Worm (Caenorhabditis elegans) whole organism, early embryonic: Measurements from ENCODE around the gene far-5.

ENCODE experiments used
- B0310.2 ChIP-seq: sonication (generic microtip); optimal IDR thresholded peaks from 2 replicates; lab custom pipeline; 2016; ENCODE audit warnings: mild to moderate bottlenecking, missing genetic modification characterization, missing compliant biosample characterization
- F13C5.2 ChIP-seq: sonication (generic microtip); optimal IDR thresholded peaks from 2 replicates; lab custom pipeline; 2017; ENCODE audit warnings: mild to moderate bottlenecking, missing genetic modification characterization, inconsistent platforms, missing compliant biosample characterization
- aly-1 ChIP-seq: sonication (generic microtip); optimal IDR thresholded peaks from 2 replicates; lab custom pipeline; 2016; ENCODE audit warnings: missing genetic modification characterization, missing compliant biosample characterization
- ama-1 ChIP-seq: fragments of 150-350 bp; optimal IDR thresholded peaks from 2 replicates; lab custom pipeline; 2014
- ceh-13 ChIP-seq: fragments of 200-800 bp; sonication (Bioruptor generic); optimal IDR thresholded peaks from 2 replicates; lab custom pipeline; 2018; ENCODE audit warnings: mild to moderate bottlenecking, missing genetic modification characterization, missing compliant biosample characterization
- ceh-36 ChIP-seq: sonication (generic microtip); optimal IDR thresholded peaks from 2 replicates; lab custom pipeline; 2016; ENCODE audit warnings: missing genetic modification characterization, inconsistent platforms, missing compliant biosample characterization
- ets-7 ChIP-seq: sonication (generic microtip); optimal IDR thresholded peaks from 2 replicates; lab custom pipeline; 2016; ENCODE audit warnings: missing genotype, missing genetic modification characterization, missing compliant biosample characterization
- flt-1 ChIP-seq: fragments of 200-800 bp; sonication (Bioruptor generic); IDR thresholded peaks from 2 replicates; pipeline ENCODE4 v1.3.6; 2022; ENCODE audit warnings: missing genetic modification characterization, missing compliant biosample characterization
- hmbx-1 ChIP-seq: sonication (generic microtip); optimal IDR thresholded peaks from 2 replicates; lab custom pipeline; 2016; ENCODE audit warnings: mild to moderate bottlenecking, missing genetic modification characterization, missing compliant biosample characterization
- hmg-4 ChIP-seq: fragments of 200-800 bp; sonication (Bioruptor generic); optimal IDR thresholded peaks from 2 replicates; lab custom pipeline; 2018; ENCODE audit warnings: mild to moderate bottlenecking, missing genetic modification characterization, missing compliant biosample characterization
- hnd-1 ChIP-seq: sonication (generic microtip); optimal IDR thresholded peaks from 2 replicates; lab custom pipeline; 2016; ENCODE audit warnings: missing genetic modification characterization, missing compliant biosample characterization
- pes-1 ChIP-seq: fragments of 200-800 bp; sonication (Bioruptor generic); IDR thresholded peaks from 2 replicates; pipeline ENCODE4 v1.3.6; 2022; ENCODE audit warnings: missing genetic modification reagents, missing genetic modification characterization, missing compliant biosample characterization
- scrt-1 ChIP-seq: fragments of 200-800 bp; sonication (Bioruptor generic); IDR thresholded peaks from 2 replicates; pipeline ENCODE4 v1.3.6; 2022; ENCODE audit warnings: missing genetic modification characterization, missing compliant biosample characterization
- sea-1 ChIP-seq: fragments of 200-800 bp; sonication (Bioruptor generic); conservative IDR thresholded peaks from 2 replicates; pipeline ENCODE4 v1.3.6; 2022; ENCODE audit warnings: missing genetic modification characterization, missing compliant biosample characterization
- tbx-11 ChIP-seq: fragments of 200-800 bp; sonication (Bioruptor generic); IDR thresholded peaks from 2 replicates; pipeline ENCODE4 v1.3.6; 2022; ENCODE audit warnings: missing genetic modification characterization, missing compliant biosample characterization
- tbx-37 ChIP-seq: fragments of 200-800 bp; sonication (Bioruptor generic); conservative IDR thresholded peaks from 2 replicates; pipeline ENCODE4 v1.3.6; 2022; ENCODE audit warnings: missing genetic modification reagents, missing genetic modification characterization, missing compliant biosample characterization
- tra-4 ChIP-seq: sonication (generic microtip); optimal IDR thresholded peaks from 2 replicates; lab custom pipeline; 2017; ENCODE audit warnings: missing genetic modification characterization, missing compliant biosample characterization

The far-5 gene

DNA sequence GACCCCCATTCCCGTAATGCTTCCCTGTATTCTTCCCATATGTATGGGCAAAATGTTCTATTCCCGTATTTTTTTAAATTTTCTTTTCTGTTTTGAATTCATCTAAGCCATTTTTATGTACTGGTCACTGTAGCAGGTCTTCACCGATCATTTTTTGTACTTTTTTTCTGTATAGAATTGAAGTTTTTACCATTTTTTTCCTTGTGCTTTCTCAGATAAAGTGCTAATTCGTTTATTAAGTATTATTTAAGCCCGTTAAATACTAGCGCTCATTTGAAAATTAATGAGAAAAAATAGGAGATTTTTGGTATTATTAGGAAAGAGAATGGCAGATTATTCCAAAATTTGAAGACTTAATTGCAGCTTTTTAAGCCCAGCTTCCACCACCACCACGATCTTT is 11.4 kb downstream of the far-5 start:
- TF ChIP-seq tra-4 = no peak
- no peak for TF ChIP-seq hmg-4 (GFP tag; lab: Kevin White, UChicago)
- no peak for TF ChIP-seq tbx-37 (GFP tag; lab: Robert Waterston, UW)
- no peak for TF ChIP-seq tbx-11 (GFP tag; lab: Robert Waterston, UW)
- no peak for TF ChIP-seq F13C5.2 (tag; lab: Kevin White, UChicago)
- TF ChIP-seq ceh-13 = no peak

DNA sequence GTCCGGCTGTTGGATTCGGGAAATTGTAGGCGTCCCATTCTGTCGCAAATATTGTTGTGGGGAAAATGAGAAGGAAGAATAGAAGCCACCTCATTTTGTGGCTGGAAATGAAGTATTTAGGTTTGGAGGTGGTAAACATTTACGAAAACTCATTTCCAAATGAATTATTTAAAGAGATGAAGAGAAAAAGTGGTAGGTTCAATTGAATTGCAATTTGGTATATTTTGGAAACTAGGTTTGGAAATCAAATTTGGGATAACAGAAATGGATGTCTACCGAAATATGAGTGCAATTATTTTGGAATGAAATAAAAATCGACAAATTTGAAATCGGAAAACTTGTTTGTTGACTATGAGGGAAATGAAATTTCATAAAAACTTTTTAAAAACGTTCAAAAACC is 13.5 kb downstream of the far-5 start, which contains the start of gene F15B9.10:
F15B9.10 (minus strand) TSS at position 101 of the 400 bp plus-strand sequence.
- no peak for TF ChIP-seq pes-1
- no peak for TF ChIP-seq sea-1 (GFP tag; lab: Robert Waterston, UW)
- TF ChIP-seq B0310.2 (tag; lab: Kevin White, UChicago) = no peak
- no peak for TF ChIP-seq scrt-1 (GFP tag; lab: Robert Waterston, UW)
- no peak for TF ChIP-seq hmbx-1 (tag; lab: Kevin White, UChicago)
- no peak for TF ChIP-seq hmg-4 (GFP tag; lab: Kevin White, UChicago)
- no peak for TF ChIP-seq ets-7 (tag; lab: Kevin White, UChicago)
- TF ChIP-seq aly-1 (tag; lab: Kevin White, UChicago) = no peak
- no peak for TF ChIP-seq hnd-1 (tag; lab: Kevin White, UChicago)
- TF ChIP-seq tbx-11 (GFP tag; lab: Robert Waterston, UW) = no peak

ce11 chrV:13009271-13009670 is 13.9 kb downstream of the far-5 start:
- no peak for TF ChIP-seq tbx-11 (GFP tag; lab: Robert Waterston, UW)
- TF ChIP-seq pes-1 = no peak
- TF ChIP-seq flt-1 (GFP tag; lab: Robert Waterston, UW) = no peak
- TF ChIP-seq scrt-1 (GFP tag; lab: Robert Waterston, UW) = no peak
- no peak for TF ChIP-seq hnd-1 (tag; lab: Kevin White, UChicago)
- no peak for TF ChIP-seq ceh-13
- TF ChIP-seq ets-7 (tag; lab: Kevin White, UChicago) = no peak
- no peak for TF ChIP-seq ama-1
- no peak for TF ChIP-seq tra-4
- TF ChIP-seq sea-1 (GFP tag; lab: Robert Waterston, UW) = no peak
- TF ChIP-seq B0310.2 (tag; lab: Kevin White, UChicago) = no peak
- TF ChIP-seq hmg-4 (GFP tag; lab: Kevin White, UChicago) = no peak
- no peak for TF ChIP-seq F13C5.2 (tag; lab: Kevin White, UChicago)
- TF ChIP-seq aly-1 (tag; lab: Kevin White, UChicago) = no peak
- no peak for TF ChIP-seq tbx-37 (GFP tag; lab: Robert Waterston, UW)
- TF ChIP-seq hmbx-1 (tag; lab: Kevin White, UChicago) = no peak

DNA sequence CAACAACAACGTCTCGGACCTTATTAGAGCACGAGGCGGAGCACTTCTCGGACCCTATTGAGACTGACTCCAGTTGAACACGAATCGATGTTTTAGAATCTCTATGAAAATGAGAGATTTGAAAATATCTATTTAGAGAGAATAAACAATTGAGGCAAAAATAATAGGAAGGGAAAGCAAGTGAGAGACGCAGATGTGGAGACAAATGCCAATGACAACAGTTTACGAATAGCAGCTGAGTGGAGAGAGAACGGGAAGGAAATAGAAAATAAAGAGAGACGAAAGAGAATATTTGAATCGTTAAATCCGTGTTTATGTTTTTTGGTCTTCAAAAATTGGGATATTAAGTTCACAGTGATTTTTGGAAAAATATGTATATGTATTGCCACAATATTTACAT is 14.5 kb downstream of the far-5 start:
- TF ChIP-seq B0310.2 (tag; lab: Kevin White, UChicago) (no peak), ets-7 (tag; lab: Kevin White, UChicago) (no peak), hnd-1 (tag; lab: Kevin White, UChicago) (no peak), hmg-4 (GFP tag; lab: Kevin White, UChicago) (no peak), tbx-37 (GFP tag; lab: Robert Waterston, UW) (no peak), scrt-1 (GFP tag; lab: Robert Waterston, UW) (no peak), flt-1 (GFP tag; lab: Robert Waterston, UW) (no peak), F13C5.2 (tag; lab: Kevin White, UChicago) (no peak), aly-1 (tag; lab: Kevin White, UChicago) (no peak), hmbx-1 (tag; lab: Kevin White, UChicago) (no peak), tra-4 (no peak), ama-1 (no peak)

- TF ChIP-seq tra-4 = no peak
- TF ChIP-seq tbx-37 (GFP tag; lab: Robert Waterston, UW) = no peak
- no peak for TF ChIP-seq hmg-4 (GFP tag; lab: Kevin White, UChicago)
- no peak for TF ChIP-seq hnd-1 (tag; lab: Kevin White, UChicago)
- no peak for TF ChIP-seq ceh-13
- no peak for TF ChIP-seq scrt-1 (GFP tag; lab: Robert Waterston, UW)
- TF ChIP-seq ama-1 = no peak
- no peak for TF ChIP-seq hmbx-1 (tag; lab: Kevin White, UChicago)
- TF ChIP-seq B0310.2 (tag; lab: Kevin White, UChicago) = no peak
- TF ChIP-seq ceh-36 (tag; lab: Kevin White, UChicago) = no peak
- TF ChIP-seq ets-7 (tag; lab: Kevin White, UChicago) = no peak
- no peak for TF ChIP-seq tbx-11 (GFP tag; lab: Robert Waterston, UW)
- no peak for TF ChIP-seq pes-1
- no peak for TF ChIP-seq flt-1 (GFP tag; lab: Robert Waterston, UW)
- TF ChIP-seq F13C5.2 (tag; lab: Kevin White, UChicago) = no peak
- no peak for TF ChIP-seq sea-1 (GFP tag; lab: Robert Waterston, UW)
These were observed 16.5 kb downstream of the far-5 start for ce11 chrV:13011904-13012303.

DNA sequence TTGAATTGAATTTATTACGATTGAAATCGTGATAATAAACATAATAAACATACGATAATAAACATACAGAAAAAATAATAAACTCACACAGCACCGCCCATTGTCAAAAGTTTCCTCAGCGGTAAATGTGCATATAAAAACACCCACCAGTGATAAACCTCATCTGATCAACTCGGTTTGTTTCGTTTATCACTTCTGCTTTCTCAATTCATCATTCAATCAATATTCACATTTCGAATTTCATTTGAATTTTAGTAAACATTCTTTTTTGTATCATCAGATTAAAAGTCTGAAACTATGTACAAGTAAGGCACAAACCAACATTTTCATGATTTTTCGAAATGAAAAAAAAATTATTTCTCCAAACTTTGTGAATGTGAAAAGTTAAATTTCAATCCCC is 17.8 kb downstream of the far-5 start, which contains the start of gene try-10:
try-10 (minus strand) TSS at position 101 of the 400 bp plus-strand sequence.
- TF ChIP-seq F13C5.2 (tag; lab: Kevin White, UChicago) (no peak), flt-1 (GFP tag; lab: Robert Waterston, UW) (no peak), tbx-11 (GFP tag; lab: Robert Waterston, UW) (no peak), hmg-4 (GFP tag; lab: Kevin White, UChicago) (no peak), pes-1 (no peak), hnd-1 (tag; lab: Kevin White, UChicago) (no peak), B0310.2 (tag; lab: Kevin White, UChicago) (no peak), ets-7 (tag; lab: Kevin White, UChicago) (no peak), sea-1 (GFP tag; lab: Robert Waterston, UW) (no peak), ama-1 (no peak), hmbx-1 (tag; lab: Kevin White, UChicago) (no peak), tra-4 (no peak), ceh-13 (no peak), scrt-1 (GFP tag; lab: Robert Waterston, UW) (no peak), aly-1 (tag; lab: Kevin White, UChicago) (no peak), ceh-36 (tag; lab: Kevin White, UChicago) (no peak), tbx-37 (GFP tag; lab: Robert Waterston, UW) (no peak)

DNA sequence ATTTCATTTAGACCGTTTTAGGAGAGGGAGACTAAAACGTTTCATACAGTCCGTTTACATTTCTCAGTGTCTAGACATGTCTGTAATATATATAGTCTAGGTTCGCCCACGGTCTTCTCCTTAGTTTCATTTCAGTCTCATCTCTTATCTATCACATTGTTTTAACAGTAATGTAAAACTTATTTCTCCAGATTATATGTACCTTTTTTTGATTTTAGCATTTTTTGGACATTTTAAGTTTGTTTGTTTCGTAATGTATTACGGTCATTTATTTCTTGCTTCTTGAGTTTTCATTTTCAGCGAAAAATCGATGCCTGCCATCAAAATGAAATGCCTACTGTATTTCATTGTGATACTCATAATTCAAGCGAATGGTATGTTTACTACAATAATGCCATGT is 18.5 kb downstream of the far-5 start, which contains the start of gene F15B9.6:
F15B9.6 (plus strand) TSS at position 301 of the 400 bp plus-strand sequence.
- TF ChIP-seq hmg-4 (GFP tag; lab: Kevin White, UChicago) (no peak), scrt-1 (GFP tag; lab: Robert Waterston, UW) (no peak), ceh-13 (no peak), tbx-11 (GFP tag; lab: Robert Waterston, UW) (no peak), B0310.2 (tag; lab: Kevin White, UChicago) (no peak), sea-1 (GFP tag; lab: Robert Waterston, UW) (no peak), tbx-37 (GFP tag; lab: Robert Waterston, UW) (no peak), tra-4 (no peak), flt-1 (GFP tag; lab: Robert Waterston, UW) (no peak)
